Worm (Caenorhabditis elegans): ENCODE measurements around the gene nhr-34.

ce11 chrIV:9657753-9658152 is 17.7 kb downstream of the nhr-34 start, which contains the start of gene acc-1:
- no peak for TF ChIP-seq ceh-20 (GFP tag; IDR thresholded peaks at IDR 0.05)
- TF ChIP-seq fos-1 (tag; optimal IDR thresholded peaks at IDR 0.05) = no peak
- no peak for TF ChIP-seq egl-27 (tag; optimal IDR thresholded peaks at IDR 0.05)
- TF ChIP-seq lin-39 (tag; optimal IDR thresholded peaks at IDR 0.05) = no peak
- TF ChIP-seq nhr-25 (tag; optimal IDR thresholded peaks at IDR 0.05; ENCODE audit: borderline replicate concordance, insufficient read depth) = no peak

Measured in whole organism, L4 larva.